Fruit fly (Drosophila melanogaster): Measurements from ENCODE around the gene Nipsnap.

The Nipsnap gene

dm6 chrX:16091431-16091990 lies 18.1 kb upstream of the Nipsnap start, which contains the start of gene Tob (continued):
- TF ChIP-seq CG9215 (GFP tag; IDR thresholded peaks at IDR 0.05) (no peak), ewg (GFP tag; optimal IDR thresholded peaks at IDR 0.05) (peak; percentile 33), CG8924 (tag; optimal IDR thresholded peaks at IDR 0.05) (peak; percentile 12), tna (GFP tag; IDR thresholded peaks at IDR 0.05; ENCODE audit: partially characterized antibody) (peak; percentile 15; the same call in 1 of the 2 replicates), odd (GFP tag; optimal IDR thresholded peaks at IDR 0.05) (peak; percentile 3), vvl (GFP tag; IDR thresholded peaks at IDR 0.05) (no peak), mirr (GFP tag; optimal IDR thresholded peaks at IDR 0.05) (peak; percentile 73), ab (GFP tag; optimal IDR thresholded peaks at IDR 0.05) (no peak), CG32767 (GFP tag; IDR thresholded peaks at IDR 0.05) (no peak), CG13287 (GFP tag; IDR thresholded peaks at IDR 0.05; ENCODE audit: partially characterized antibody) (peak; percentile 43; the same call in 1 of the 2 replicates), ham (GFP tag; IDR thresholded peaks at IDR 0.05) (no peak), Sox100B (GFP tag; optimal IDR thresholded peaks at IDR 0.05) (peak; percentile 26), sug (tag; optimal IDR thresholded peaks at IDR 0.05) (peak; percentile 82), sob (GFP tag; IDR thresholded peaks at IDR 0.05) (peak; percentile 36; the same call in 1 of the 2 replicates), CG9609 (GFP tag; optimal IDR thresholded peaks at IDR 0.05) (no peak), CG10431 (GFP tag; optimal IDR thresholded peaks at IDR 0.05) (no peak), bsh (GFP tag; optimal IDR thresholded peaks at IDR 0.05) (no peak), CG42726 (GFP tag; IDR thresholded peaks at IDR 0.05; ENCODE audit: partially characterized antibody) (peak; percentile 44; the same call in 1 of the 2 replicates), Vsx1 (GFP tag; optimal IDR thresholded peaks at IDR 0.05) (peak; percentile 23), kah (GFP tag; optimal IDR thresholded peaks at IDR 0.05) (no peak), chif (GFP tag; optimal IDR thresholded peaks at IDR 0.05) (no peak), slp2 (GFP tag; optimal IDR thresholded peaks at IDR 0.05) (no peak), nom (GFP tag; optimal IDR thresholded peaks at IDR 0.05) (peak; percentile 54), CG2678 (tag; optimal IDR thresholded peaks at IDR 0.05) (peak; percentile 17), caup (GFP tag; optimal IDR thresholded peaks at IDR 0.05; ENCODE audit: severe bottlenecking) (peak; percentile 47), CG15514 (GFP tag; optimal IDR thresholded peaks at IDR 0.05) (peak; percentile 62), pfk (GFP tag; optimal IDR thresholded peaks at IDR 0.05) (no peak), tup (GFP tag; optimal IDR thresholded peaks at IDR 0.05) (no peak), CG4282 (GFP tag; optimal IDR thresholded peaks at IDR 0.05) (no peak), Trl (optimal IDR thresholded peaks at IDR 0.05) (peak; percentile 81 to 89), Trl (GFP tag; optimal IDR thresholded peaks at IDR 0.05) (peak; percentile 21), ato (GFP tag; IDR thresholded peaks at IDR 0.05; ENCODE audit: partially characterized antibody) (no peak), CG3163 (GFP tag; optimal IDR thresholded peaks at IDR 0.05) (peak; percentile 16), pho (GFP tag; optimal IDR thresholded peaks at IDR 0.05) (no peak), Elba2 (GFP tag; optimal IDR thresholded peaks at IDR 0.05) (peak; percentile 40), CG30431 (GFP tag; optimal IDR thresholded peaks at IDR 0.05) (no peak), Hsf (GFP tag; optimal IDR thresholded peaks at IDR 0.05) (peak; percentile 12), CG4424 (GFP tag; optimal IDR thresholded peaks at IDR 0.05) (no peak), Hr51 (GFP tag; optimal IDR thresholded peaks at IDR 0.05) (peak in 1 of 2 experiments; percentile 6), yki (optimal IDR thresholded peaks at IDR 0.05) (peak; percentile 39), CG5953 (GFP tag; IDR thresholded peaks at IDR 0.05) (no peak), Jarid2 (GFP tag; optimal IDR thresholded peaks at IDR 0.05) (peak; percentile 93), Taf1 (GFP tag; IDR thresholded peaks at IDR 0.05) (0 out of 2 replicates have a peak, but pooled peaks have one; percentile 20), B-H2 (GFP tag; optimal IDR thresholded peaks at IDR 0.05) (peak; percentile 1), CG17328 (GFP tag; IDR thresholded peaks at IDR 0.05) (0 out of 2 replicates have a peak, but pooled peaks have one; percentile 6), Rfx (GFP tag; IDR thresholded peaks at IDR 0.05) (no peak), CG3995 (GFP tag; optimal IDR thresholded peaks at IDR 0.05) (no peak), HLH4C (GFP tag; IDR thresholded peaks at IDR 0.05; ENCODE audit: partially characterized antibody) (peak; percentile 34; the same call in 1 of the 3 replicates), CrebB (tag; optimal IDR thresholded peaks at IDR 0.05) (peak; percentile 27), trh (GFP tag; optimal IDR thresholded peaks at IDR 0.05) (no peak)

Data from whole organism, embryonic.